Worm (Caenorhabditis elegans): Measurements from ENCODE around the gene C31G12.3.

ce11 chrV:18189181-18189580, 4.2 kb downstream of the C31G12.3 start, which contains the start of gene clec-246:
- TF ChIP-seq ztf-29 (GFP tag; IDR thresholded peaks at IDR 0.05) = no peak
- TF ChIP-seq flt-1 (GFP tag; IDR thresholded peaks at IDR 0.05) = no peak
- TF ChIP-seq T22C8.4 (GFP tag; IDR thresholded peaks at IDR 0.05) = no peak
- no peak for TF ChIP-seq tab-1 (GFP tag; IDR thresholded peaks at IDR 0.05)
- TF ChIP-seq klf-2 (GFP tag; conservative IDR thresholded peaks at IDR 0.05) = no peak
- TF ChIP-seq ref-1 (GFP tag; conservative IDR thresholded peaks at IDR 0.05) = no peak
- TF ChIP-seq ztf-23 (GFP tag; IDR thresholded peaks at IDR 0.05) = no peak
- no peak for TF ChIP-seq med-1 (GFP tag; optimal IDR thresholded peaks at IDR 0.05; ENCODE audit: insufficient read depth)
- TF ChIP-seq cog-1 (tag; optimal IDR thresholded peaks at IDR 0.05) = no peak
